Worm (Caenorhabditis elegans): Measurements from ENCODE around the gene pgph-2.
A peak's percentile ranks its signal among the peaks of the same experiment; 100 is the strongest.

The pgph-2 gene

DNA sequence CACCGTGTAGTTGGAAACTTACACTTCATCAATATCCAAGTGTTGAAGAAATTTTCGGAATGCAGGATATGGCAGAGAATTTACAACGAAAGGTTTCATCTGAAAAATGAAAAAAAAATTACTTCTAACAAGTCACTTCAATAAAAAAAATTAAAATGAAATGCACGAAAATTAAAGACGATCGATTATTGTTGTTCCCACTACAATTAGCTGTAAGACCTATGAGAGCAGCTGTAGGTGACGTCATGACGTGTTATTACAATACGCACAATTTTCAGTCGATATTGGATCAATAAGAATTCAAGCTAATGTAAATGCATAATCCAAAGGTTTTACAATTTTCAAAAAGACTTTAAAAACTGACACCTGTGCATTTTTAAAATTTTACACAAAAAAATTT lies 4.8 kb upstream of the pgph-2 start, which contains the start of gene C53A3.1:
Gene C53A3.1, minus strand, starts transcription at position 101 of the 400 bp plus-strand sequence.
- TF ChIP-seq R02D3.7 (tag; optimal IDR thresholded peaks at IDR 0.05) (no peak), dmd-4 (tag; optimal IDR thresholded peaks at IDR 0.05) (no peak), nhr-129 (tag; optimal IDR thresholded peaks at IDR 0.05) (no peak), sma-3 (GFP tag; optimal IDR thresholded peaks at IDR 0.05) (no peak), ceh-82 (tag; optimal IDR thresholded peaks at IDR 0.05) (no peak), alr-1 (tag; optimal IDR thresholded peaks at IDR 0.05) (no peak), nhr-12 (tag; optimal IDR thresholded peaks at IDR 0.05) (no peak), lin-13 (GFP tag; optimal IDR thresholded peaks at IDR 0.05) (no peak), mab-5 (tag; optimal IDR thresholded peaks at IDR 0.05) (no peak), elt-3 (tag; optimal IDR thresholded peaks at IDR 0.05) (no peak), lin-11 (tag; optimal IDR thresholded peaks at IDR 0.05) (no peak), nhr-6 (tag; optimal IDR thresholded peaks at IDR 0.05) (no peak), crh-2 (tag; optimal IDR thresholded peaks at IDR 0.05) (no peak), sem-4 (tag; optimal IDR thresholded peaks at IDR 0.05) (no peak), sma-9 (GFP tag; optimal IDR thresholded peaks at IDR 0.05) (no peak), sma-9 (tag; optimal IDR thresholded peaks at IDR 0.05) (no peak)

DNA sequence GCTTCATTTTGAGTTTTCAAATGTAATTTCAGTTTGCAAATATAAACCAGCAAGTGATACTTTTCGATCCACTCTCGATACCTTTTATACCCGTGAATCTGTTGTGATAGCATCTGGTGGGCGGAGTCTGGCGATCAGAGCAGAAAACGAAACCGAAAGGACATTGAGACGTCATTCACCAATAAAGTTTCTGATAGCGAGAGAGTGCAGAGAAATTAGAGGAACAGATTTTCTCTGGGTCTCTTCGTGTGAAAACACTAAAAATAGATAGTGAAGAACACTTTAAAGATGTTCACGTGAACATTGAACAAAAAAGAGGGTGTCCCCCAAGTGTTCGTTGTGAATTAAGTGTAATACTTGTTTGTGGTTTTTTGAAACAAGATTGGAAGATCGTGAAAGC lies 1.1 kb upstream of the pgph-2 start, which contains the start of gene pgph-3:
Gene pgph-3, minus strand, starts transcription at position 60 of the 400 bp plus-strand sequence.
- peak; percentile 84 for TF ChIP-seq nhr-25 (tag; optimal IDR thresholded peaks at IDR 0.05)
- peak; percentile 74 for TF ChIP-seq F13H6.1 (tag; optimal IDR thresholded peaks at IDR 0.05)
- TF ChIP-seq R02D3.7 (tag; optimal IDR thresholded peaks at IDR 0.05), result no peak
- TF ChIP-seq fos-1 (tag; optimal IDR thresholded peaks at IDR 0.05), result peak; percentile 75
- TF ChIP-seq nhr-6 (tag; optimal IDR thresholded peaks at IDR 0.05), result peak; percentile 28
- TF ChIP-seq Y55F3AM.14 (GFP tag; optimal IDR thresholded peaks at IDR 0.05), result no peak
- TF ChIP-seq nhr-21 (tag; optimal IDR thresholded peaks at IDR 0.05), result peak; percentile 45
- TF ChIP-seq gmeb-1 (tag; optimal IDR thresholded peaks at IDR 0.05), result peak; percentile 45
- TF ChIP-seq sma-3 (GFP tag; optimal IDR thresholded peaks at IDR 0.05), result peak; percentile 73
- no peak for TF ChIP-seq unc-62 (GFP tag; optimal IDR thresholded peaks at IDR 0.05)
- TF ChIP-seq elt-1 (tag; optimal IDR thresholded peaks at IDR 0.05), result no peak
- TF ChIP-seq crh-2 (tag; optimal IDR thresholded peaks at IDR 0.05), result peak; percentile 85
- TF ChIP-seq C34F6.9 (tag; optimal IDR thresholded peaks at IDR 0.05), result peak; percentile 15
- no peak for TF ChIP-seq alr-1 (tag; optimal IDR thresholded peaks at IDR 0.05)
- peak; percentile 73 for TF ChIP-seq egl-27 (tag; optimal IDR thresholded peaks at IDR 0.05)
- peak; percentile 96 for TF ChIP-seq sma-9 (GFP tag; optimal IDR thresholded peaks at IDR 0.05)
- TF ChIP-seq sma-9 (tag; optimal IDR thresholded peaks at IDR 0.05), result no peak
- TF ChIP-seq sem-4 (tag; optimal IDR thresholded peaks at IDR 0.05), result peak; percentile 53
- peak; percentile 11 to 17 for TF ChIP-seq mdl-1 (tag; optimal IDR thresholded peaks at IDR 0.05)
- TF ChIP-seq blmp-1 (tag; optimal IDR thresholded peaks at IDR 0.05; ENCODE audit: insufficient read depth), result peak; percentile 85

DNA sequence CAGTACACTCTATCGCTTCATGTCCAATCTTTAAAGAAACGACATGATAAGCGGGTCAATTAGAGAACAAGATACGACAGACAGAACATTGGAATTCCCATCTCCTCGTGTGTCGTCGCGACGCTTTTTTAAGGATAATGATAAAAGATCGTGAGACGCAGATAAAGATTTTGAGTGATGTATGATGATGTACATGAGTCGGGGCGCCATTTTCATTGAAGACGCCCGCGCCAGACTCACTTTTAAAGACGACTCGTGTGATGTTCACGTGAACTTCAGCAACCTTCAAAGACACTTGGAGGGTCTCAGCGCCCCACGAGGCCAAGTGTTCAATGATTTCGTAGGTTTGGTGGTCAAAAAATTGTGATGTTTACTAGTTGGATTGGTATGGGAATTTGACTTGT lies 3.4 kb downstream of the pgph-2 start:
- TF ChIP-seq crh-2 (tag; optimal IDR thresholded peaks at IDR 0.05) (peak; percentile 63), mdl-1 (tag; optimal IDR thresholded peaks at IDR 0.05) (peak; percentile 77 to 78), mab-5 (tag; optimal IDR thresholded peaks at IDR 0.05) (peak; percentile 19), sma-9 (GFP tag; optimal IDR thresholded peaks at IDR 0.05) (peak; percentile 92), sma-9 (tag; optimal IDR thresholded peaks at IDR 0.05) (peak; percentile 10), sem-4 (tag; optimal IDR thresholded peaks at IDR 0.05) (peak; percentile 17), nhr-129 (tag; optimal IDR thresholded peaks at IDR 0.05) (peak; percentile 62), lsy-2 (tag; optimal IDR thresholded peaks at IDR 0.05) (peak in 1 of 2 experiments; percentile 19), Y55F3AM.14 (GFP tag; optimal IDR thresholded peaks at IDR 0.05) (peak; percentile 39), egl-27 (tag; optimal IDR thresholded peaks at IDR 0.05) (peak; percentile 78), nhr-25 (tag; optimal IDR thresholded peaks at IDR 0.05) (peak; percentile 49), ZK546.5 (tag; optimal IDR thresholded peaks at IDR 0.05) (no peak), unc-62 (GFP tag; optimal IDR thresholded peaks at IDR 0.05) (no peak), blmp-1 (tag; optimal IDR thresholded peaks at IDR 0.05; ENCODE audit: insufficient read depth) (peak; percentile 81), ztf-4 (tag; optimal IDR thresholded peaks at IDR 0.05) (no peak), fos-1 (tag; optimal IDR thresholded peaks at IDR 0.05) (peak; percentile 39), aly-2 (tag; optimal IDR thresholded peaks at IDR 0.05) (no peak), nhr-21 (tag; optimal IDR thresholded peaks at IDR 0.05) (peak; percentile 94), sma-3 (GFP tag; optimal IDR thresholded peaks at IDR 0.05) (peak; percentile 94), nhr-237 (tag; optimal IDR thresholded peaks at IDR 0.05) (no peak), gmeb-1 (tag; optimal IDR thresholded peaks at IDR 0.05) (peak; percentile 57), F13H6.1 (tag; optimal IDR thresholded peaks at IDR 0.05) (peak; percentile 90)

DNA sequence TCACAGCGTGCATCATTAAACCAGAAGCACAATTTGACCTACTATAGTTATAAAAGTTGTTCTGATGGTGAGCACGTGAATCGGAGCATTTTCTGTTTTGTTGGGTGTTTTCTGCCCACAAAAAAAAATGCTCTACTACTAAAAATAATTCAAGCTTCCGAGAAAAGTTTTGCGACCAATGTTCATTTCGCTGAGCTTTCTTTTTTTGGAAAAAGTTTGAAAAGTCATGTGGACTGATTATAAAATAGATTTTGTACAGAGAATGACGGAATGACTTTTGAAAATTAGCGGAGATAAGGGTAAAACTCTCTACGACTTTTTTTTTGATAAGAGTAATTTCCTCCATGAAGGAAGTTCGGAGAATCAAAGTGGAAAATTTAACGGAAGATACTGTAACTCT lies 4.6 kb downstream of the pgph-2 start:
- peak; percentile 20 for TF ChIP-seq crh-2 (tag; optimal IDR thresholded peaks at IDR 0.05)
- TF ChIP-seq sma-9 (GFP tag; optimal IDR thresholded peaks at IDR 0.05), result peak; percentile 54
- no peak for TF ChIP-seq sma-9 (tag; optimal IDR thresholded peaks at IDR 0.05)
- peak; percentile 41 for TF ChIP-seq fos-1 (tag; optimal IDR thresholded peaks at IDR 0.05)
- no peak for TF ChIP-seq mdl-1 (tag; optimal IDR thresholded peaks at IDR 0.05)
